Fruit fly (Drosophila melanogaster) whole organism, prepupa: ENCODE data around the gene skl.

Experiments
- Blimp-1 ChIP-seq: fragments of 200-800 bp; sonication (Bioruptor generic); optimal IDR thresholded peaks from 3 replicates; lab custom pipeline; 2017; ENCODE audit warnings: missing biosample characterization, missing genetic modification characterization, mild to moderate bottlenecking, moderate library complexity, missing genetic modification reagents
- CG10631 ChIP-seq: fragments of 200-800 bp; sonication (Bioruptor generic); optimal IDR thresholded peaks from 2 replicates; lab custom pipeline; 2016; ENCODE audit warnings: missing biosample characterization, missing genetic modification characterization
- CG10669 ChIP-seq: fragments of 200-800 bp; sonication (Bioruptor generic); optimal IDR thresholded peaks from 3 replicates; lab custom pipeline; 2018; ENCODE audit warnings: missing biosample characterization, mild to moderate bottlenecking, missing genetic modification characterization, moderate library complexity
- CG11294 ChIP-seq: fragments of 200-800 bp; sonication (Bioruptor generic); IDR thresholded peaks from 2 replicates; pipeline ENCODE4 v1.3.6; 2022; ENCODE audit warnings: missing biosample characterization, missing genetic modification characterization
- CG11762 ChIP-seq: fragments of 200-800 bp; sonication (Bioruptor generic); optimal IDR thresholded peaks from 3 replicates; lab custom pipeline; 2016; ENCODE audit warnings: missing biosample characterization, missing genetic modification characterization; ENCODE audit not compliant: insufficient read depth
- CG15336 ChIP-seq: fragments of 200-800 bp; sonication (Bioruptor generic); IDR thresholded peaks from 2 replicates; pipeline ENCODE4 v1.3.6; 2022; ENCODE audit warnings: missing biosample characterization, missing genetic modification characterization
- CG1621 ChIP-seq: fragments of 200-800 bp; sonication (Bioruptor generic); optimal IDR thresholded peaks from 3 replicates; lab custom pipeline; 2018; ENCODE audit warnings: missing biosample characterization, mild to moderate bottlenecking, missing genetic modification characterization
- CG16779 ChIP-seq: fragments of 200-800 bp; sonication (Bioruptor generic); optimal IDR thresholded peaks from 3 replicates; lab custom pipeline; 2017; ENCODE audit warnings: missing biosample characterization, mild to moderate bottlenecking, missing genetic modification characterization
- CG3032 ChIP-seq: fragments of 200-800 bp; optimal IDR thresholded peaks from 2 replicates; lab custom pipeline; 2019; ENCODE audit warnings: missing biosample characterization, mild to moderate bottlenecking, missing genetic modification characterization, moderate library complexity
- CG31627 ChIP-seq: fragments of 200-800 bp; sonication (Bioruptor generic); optimal IDR thresholded peaks from 3 replicates; lab custom pipeline; 2016; ENCODE audit warnings: missing biosample characterization, missing genetic modification characterization
- CG32006 ChIP-seq: fragments of 200-800 bp; sonication (Bioruptor generic); optimal IDR thresholded peaks from 3 replicates; lab custom pipeline; 2017; ENCODE audit warnings: missing biosample characterization, mild to moderate bottlenecking, missing genetic modification characterization
- CG3919 ChIP-seq: fragments of 200-800 bp; sonication (Bioruptor generic); optimal IDR thresholded peaks from 3 replicates; lab custom pipeline; 2016; ENCODE audit warnings: missing biosample characterization, missing genetic modification characterization
- CG6276 ChIP-seq: fragments of 200-800 bp; sonication (Bioruptor generic); optimal IDR thresholded peaks from 2 replicates; lab custom pipeline; 2017; ENCODE audit warnings: missing biosample characterization, mild to moderate bottlenecking, missing genetic modification characterization
- CG6792 ChIP-seq: fragments of 200-800 bp; sonication (Bioruptor generic); optimal IDR thresholded peaks from 3 replicates; lab custom pipeline; 2016; ENCODE audit warnings: missing biosample characterization, missing genetic modification characterization
- CG6808 ChIP-seq: fragments of 200-800 bp; sonication (Bioruptor generic); optimal IDR thresholded peaks from 3 replicates; lab custom pipeline; 2017; ENCODE audit warnings: missing biosample characterization, missing genetic modification characterization, mild to moderate bottlenecking, moderate library complexity, missing genetic modification reagents
- CG6854 ChIP-seq: fragments of 200-800 bp; sonication (Bioruptor generic); optimal IDR thresholded peaks from 2 replicates; lab custom pipeline; 2017; ENCODE audit warnings: missing biosample characterization, mild to moderate bottlenecking, missing genetic modification characterization
- CG8632 ChIP-seq: fragments of 200-800 bp; sonication (Bioruptor generic); optimal IDR thresholded peaks from 3 replicates; lab custom pipeline; 2016; ENCODE audit warnings: missing biosample characterization, missing genetic modification characterization
- CG9139 ChIP-seq: fragments of 200-800 bp; sonication (Bioruptor generic); optimal IDR thresholded peaks from 3 replicates; lab custom pipeline; 2017; ENCODE audit warnings: missing biosample characterization, mild to moderate bottlenecking, missing genetic modification characterization
- Eip75B ChIP-seq: fragments of 200-800 bp; sonication (Bioruptor generic); optimal IDR thresholded peaks from 3 replicates; lab custom pipeline; 2016; ENCODE audit warnings: missing biosample characterization, missing genetic modification characterization
- Eip78C ChIP-seq: fragments of 200-800 bp; sonication (Bioruptor generic); peaks from one replicate; lab custom pipeline; 2016; ENCODE audit warnings: missing biosample characterization, missing genetic modification characterization
- Eip93F ChIP-seq: fragments of 200-800 bp; sonication (Bioruptor generic); optimal IDR thresholded peaks from 2 replicates; lab custom pipeline; 2016; ENCODE audit warnings: missing biosample characterization, mild to moderate bottlenecking, missing genetic modification characterization
- Ets21C ChIP-seq: fragments of 200-800 bp; sonication (Bioruptor generic); optimal IDR thresholded peaks from 3 replicates; lab custom pipeline; 2016; ENCODE audit warnings: missing biosample characterization, missing genetic modification characterization
- Ets96B ChIP-seq: fragments of 200-800 bp; optimal IDR thresholded peaks from 2 replicates; lab custom pipeline; 2019; ENCODE audit warnings: missing biosample characterization, mild to moderate bottlenecking, missing genetic modification characterization, moderate library complexity
- Gug ChIP-seq: fragments of 200-800 bp; sonication (Bioruptor generic); IDR thresholded peaks from 2 replicates; pipeline ENCODE4 v1.3.6; 2022; ENCODE audit warnings: missing biosample characterization, missing genetic modification characterization
- Hr38 ChIP-seq: sonication (Bioruptor generic); optimal IDR thresholded peaks from 2 replicates; lab custom pipeline; 2016; ENCODE audit warnings: missing biosample characterization, missing genetic modification characterization
- Lpt ChIP-seq: fragments of 200-800 bp; sonication (Bioruptor generic); optimal IDR thresholded peaks from 3 replicates; lab custom pipeline; 2016; ENCODE audit warnings: missing biosample characterization, missing genetic modification characterization
- Met ChIP-seq: fragments of 200-800 bp; sonication (Bioruptor generic); optimal IDR thresholded peaks from 3 replicates; lab custom pipeline; 2016; ENCODE audit warnings: missing biosample characterization, missing genetic modification characterization
- OdsH ChIP-seq: fragments of 200-800 bp; sonication (Bioruptor generic); optimal IDR thresholded peaks from 3 replicates; lab custom pipeline; 2016; ENCODE audit warnings: missing biosample characterization, missing genetic modification characterization
- Smox ChIP-seq: fragments of 200-800 bp; sonication (Bioruptor generic); optimal IDR thresholded peaks from 3 replicates; lab custom pipeline; 2016; ENCODE audit warnings: missing biosample characterization, missing genetic modification characterization
- Sox14 ChIP-seq: fragments of 200-800 bp; sonication (Bioruptor generic); optimal IDR thresholded peaks from 3 replicates; lab custom pipeline; 2016; ENCODE audit warnings: missing biosample characterization, missing genetic modification characterization
- Sox15 ChIP-seq: fragments of 200-800 bp; sonication (Bioruptor generic); optimal IDR thresholded peaks from 3 replicates; lab custom pipeline; 2016; ENCODE audit warnings: missing biosample characterization, missing genetic modification characterization
- achi ChIP-seq: fragments of 200-800 bp; sonication (Bioruptor generic); optimal IDR thresholded peaks from 3 replicates; lab custom pipeline; 2016; ENCODE audit warnings: missing biosample characterization, missing genetic modification characterization
- acj6 ChIP-seq: fragments of 200-800 bp; sonication (Bioruptor generic); optimal IDR thresholded peaks from 3 replicates; lab custom pipeline; 2016; ENCODE audit warnings: missing biosample characterization, missing genetic modification characterization
- cyc ChIP-seq: fragments of 200-800 bp; sonication (Bioruptor generic); optimal IDR thresholded peaks from 3 replicates; lab custom pipeline; 2016; ENCODE audit warnings: missing biosample characterization, missing genetic modification characterization
- eg ChIP-seq: fragments of 200-800 bp; sonication (Bioruptor generic); IDR thresholded peaks from 3 replicates; pipeline ENCODE4 v1.3.6; 2022; ENCODE audit warnings: missing biosample characterization, missing genetic modification characterization
- esn ChIP-seq: fragments of 200-800 bp; sonication (Bioruptor generic); optimal IDR thresholded peaks from 2 replicates; lab custom pipeline; 2016; ENCODE audit warnings: missing biosample characterization, mild to moderate bottlenecking, missing genetic modification characterization, moderate library complexity
- lz ChIP-seq: fragments of 200-800 bp; sonication (Bioruptor generic); optimal IDR thresholded peaks from 3 replicates; lab custom pipeline; 2016; ENCODE audit warnings: missing biosample characterization, missing genetic modification characterization
- net ChIP-seq: fragments of 200-800 bp; sonication (Bioruptor generic); optimal IDR thresholded peaks from 3 replicates; lab custom pipeline; 2016; ENCODE audit warnings: missing biosample characterization, missing genetic modification characterization
- pdm3 ChIP-seq: fragments of 200-800 bp; sonication (Bioruptor generic); optimal IDR thresholded peaks from 3 replicates; lab custom pipeline; 2016; ENCODE audit warnings: missing biosample characterization, missing genetic modification characterization
- salr ChIP-seq, 2 experiments: fragments of 200-800 bp; sonication (Bioruptor generic); optimal IDR thresholded peaks; 3 replicates each; lab custom pipeline; 2016 to 2018; ENCODE audit warnings: missing biosample characterization in 2 of 2, missing genetic modification characterization in 2 of 2, mild to moderate bottlenecking in 1 of 2
- svp ChIP-seq: fragments of 200-800 bp; sonication (Bioruptor generic); peaks from one replicate; lab custom pipeline; 2016; ENCODE audit warnings: missing biosample characterization, missing genetic modification characterization
- topi ChIP-seq: fragments of 200-800 bp; sonication (Bioruptor generic); optimal IDR thresholded peaks from 3 replicates; lab custom pipeline; 2016; ENCODE audit warnings: missing biosample characterization, missing genetic modification characterization
- vri ChIP-seq: fragments of 200-800 bp; sonication (Bioruptor generic); optimal IDR thresholded peaks from 3 replicates; lab custom pipeline; 2016; ENCODE audit warnings: missing biosample characterization, mild to moderate bottlenecking, missing genetic modification characterization

The skl gene

DNA sequence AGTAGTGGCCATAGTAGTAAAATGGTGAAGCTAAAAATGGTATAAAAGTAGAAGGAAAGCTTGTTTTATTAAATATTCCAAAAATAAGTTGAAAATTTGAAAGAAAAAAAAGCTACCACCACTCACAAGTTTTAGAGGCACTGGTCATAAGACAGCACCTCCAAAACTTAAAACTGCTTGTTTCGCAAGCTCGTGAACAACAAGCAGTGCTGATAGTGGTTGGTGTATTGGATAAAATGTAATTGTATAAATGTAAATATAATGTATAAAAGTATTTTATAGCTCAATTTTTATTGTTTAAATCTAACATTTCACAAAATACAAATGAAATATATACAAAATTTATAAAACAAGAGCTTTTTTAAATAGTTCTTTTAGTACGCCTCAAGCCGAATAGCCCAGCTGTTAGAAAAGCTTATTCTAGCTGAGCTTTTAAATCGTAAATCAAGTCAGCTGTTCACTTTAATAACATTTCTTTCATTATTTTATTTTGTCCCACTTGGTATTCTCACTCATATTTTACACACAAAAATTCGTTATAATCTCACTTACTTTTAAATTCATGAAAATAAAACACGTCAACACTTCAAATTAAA lies 20.7 kb upstream of the skl start:
- TF ChIP-seq OdsH (GFP tag; lab: Kevin White, UChicago) (no peak), CG15336 (GFP tag; lab: Robert Waterston, UW) (no peak), CG9139 (GFP tag; lab: Kevin White, UChicago) (no peak), CG11294 (GFP tag; lab: Robert Waterston, UW) (no peak), eg (GFP tag; lab: Robert Waterston, UW) (no peak), Sox14 (GFP tag; lab: Kevin White, UChicago) (no peak), CG8632 (no peak), CG1621 (tag; lab: Kevin White, UChicago) (no peak), CG11762 (GFP tag; lab: Kevin White, UChicago) (no peak), Eip93F (GFP tag; lab: Kevin White, UChicago) (no peak), CG6808 (GFP tag; lab: Kevin White, UChicago) (no peak), CG6792 (no peak), CG16779 (tag; lab: Kevin White, UChicago) (no peak), esn (GFP tag; lab: Kevin White, UChicago) (no peak), Sox15 (GFP tag; lab: Kevin White, UChicago) (no peak), cyc (GFP tag; lab: Kevin White, UChicago) (no peak), acj6 (GFP tag; lab: Kevin White, UChicago) (no peak), net (GFP tag; lab: Kevin White, UChicago) (no peak)
- TF ChIP-seq, all 60 proteins: peak for 0

DNA sequence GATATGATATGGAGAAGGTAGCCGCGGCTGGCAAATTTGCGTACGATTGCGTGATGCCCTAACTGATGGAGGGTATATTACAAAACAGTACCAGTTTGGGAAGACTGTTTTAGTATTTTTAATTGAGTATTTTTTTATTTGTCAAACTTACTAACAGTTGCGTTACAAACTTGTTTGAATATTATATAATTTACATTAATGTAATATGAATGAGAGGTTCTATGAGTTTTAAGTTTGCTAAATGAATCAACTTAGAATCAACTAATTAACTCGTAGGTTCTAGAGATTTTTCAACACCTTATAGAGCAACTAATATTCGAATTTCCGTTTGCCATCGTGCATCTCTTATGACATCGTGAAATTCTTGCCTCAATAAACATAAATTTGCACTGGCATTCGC lies 9.9 kb upstream of the skl start:
- TF ChIP-seq Ets96B (tag; lab: Kevin White, UChicago) (no peak), CG6808 (GFP tag; lab: Kevin White, UChicago) (no peak), Hr38 (GFP tag; lab: Kevin White, UChicago) (no peak), Eip93F (GFP tag; lab: Kevin White, UChicago) (no peak), OdsH (GFP tag; lab: Kevin White, UChicago) (no peak), CG6854 (GFP tag; lab: Kevin White, UChicago) (no peak), CG3032 (tag; lab: Kevin White, UChicago) (no peak), svp (GFP tag; lab: Kevin White, UChicago) (no peak), CG31627 (no peak), net (GFP tag; lab: Kevin White, UChicago) (no peak), Blimp-1 (GFP tag; lab: Kevin White, UChicago) (no peak)

DNA sequence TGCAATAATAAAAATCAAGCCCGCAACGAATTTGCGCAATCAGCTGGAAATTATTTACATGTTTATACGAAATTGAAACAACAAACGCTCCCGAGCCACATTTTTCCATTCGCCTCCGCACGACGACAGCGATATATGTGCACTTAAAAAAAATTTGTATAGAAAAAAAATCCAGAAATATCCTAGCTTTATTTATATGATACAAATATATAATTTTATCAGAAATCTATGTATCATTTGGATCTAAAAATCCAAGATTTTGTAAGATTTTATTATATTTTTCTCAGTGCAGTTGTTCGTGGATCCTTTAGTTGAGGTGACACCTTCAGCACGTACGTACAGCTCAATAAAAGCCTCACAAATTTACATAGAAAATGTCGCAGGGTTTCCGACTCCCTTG lies 9.1 kb downstream of the skl start:
- no peak for TF ChIP-seq Lpt (GFP tag; lab: Kevin White, UChicago)
- TF ChIP-seq vri (GFP tag; lab: Kevin White, UChicago) = no peak
- peak; percentile 18 for TF ChIP-seq OdsH (GFP tag; lab: Kevin White, UChicago)
- TF ChIP-seq CG6808 (GFP tag; lab: Kevin White, UChicago) = no peak
- TF ChIP-seq esn (GFP tag; lab: Kevin White, UChicago) = peak; percentile 24
- no peak for TF ChIP-seq Ets96B (tag; lab: Kevin White, UChicago)
- no peak for TF ChIP-seq Eip78C
- TF ChIP-seq Ets21C (GFP tag; lab: Kevin White, UChicago) = no peak
- no peak for TF ChIP-seq lz (GFP tag; lab: Kevin White, UChicago)
- no peak for TF ChIP-seq topi
- no peak for TF ChIP-seq CG1621 (tag; lab: Kevin White, UChicago)
- TF ChIP-seq Smox (GFP tag; lab: Kevin White, UChicago) = peak; percentile 5
- TF ChIP-seq svp (GFP tag; lab: Kevin White, UChicago) = peak; percentile 28
- TF ChIP-seq, all 60 proteins: peak for 4

DNA sequence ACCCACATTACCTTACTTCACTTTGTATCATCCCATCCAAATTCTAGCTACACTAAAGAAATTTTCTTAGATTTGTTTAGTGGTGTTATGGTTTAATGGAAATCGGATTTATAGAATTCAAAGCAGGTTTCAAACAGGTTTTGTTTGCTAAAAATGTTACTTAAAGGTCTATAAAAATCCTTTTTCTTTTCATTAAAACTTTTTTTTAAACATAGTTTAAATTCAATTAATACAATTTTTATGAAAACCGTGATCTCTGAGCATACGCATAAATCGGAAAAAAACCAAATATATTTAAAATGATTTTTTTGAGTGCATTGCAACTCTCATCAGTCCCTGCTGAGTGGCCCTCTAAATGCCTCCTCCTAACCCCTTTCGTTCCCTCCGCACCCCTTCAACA lies 14.5 kb downstream of the skl start:
- TF ChIP-seq CG3919 (GFP tag; lab: Kevin White, UChicago) (peak; percentile 16), Gug (GFP tag; lab: Robert Waterston, UW) (no peak), CG6792 (no peak), lz (GFP tag; lab: Kevin White, UChicago) (no peak), Smox (GFP tag; lab: Kevin White, UChicago) (peak; percentile 14), pdm3 (GFP tag; lab: Kevin White, UChicago) (peak; percentile 4), Eip75B (GFP tag; lab: Kevin White, UChicago) (no peak), svp (GFP tag; lab: Kevin White, UChicago) (peak; percentile 50), esn (GFP tag; lab: Kevin White, UChicago) (peak; percentile 1), Eip78C (peak; percentile 55), Met (GFP tag; lab: Kevin White, UChicago) (peak; percentile 11), CG10631 (GFP tag; lab: Kevin White, UChicago) (no peak), CG8632 (no peak), topi (peak; percentile 5), Ets96B (tag; lab: Kevin White, UChicago) (peak; percentile 24), salr (GFP tag; optimal IDR thresholded peaks at IDR 0.05; lab: Kevin White, UChicago) (no peak), CG6276 (GFP tag; lab: Kevin White, UChicago) (no peak), CG10669 (GFP tag; lab: Kevin White, UChicago) (peak; percentile 9), CG32006 (GFP tag; lab: Kevin White, UChicago) (peak; percentile 13), CG15336 (GFP tag; lab: Robert Waterston, UW) (no peak), achi (GFP tag; lab: Kevin White, UChicago) (peak; percentile 20), OdsH (GFP tag; lab: Kevin White, UChicago) (peak; percentile 14)
